Fruit fly (Drosophila melanogaster) whole organism, embryonic: ENCODE data around the gene kay.

Experiments used
- Aef1 ChIP-seq: fragments of 200-800 bp; sonication (Bioruptor generic); IDR thresholded peaks from 3 replicates; pipeline ENCODE4 v1.3.6; 2022; ENCODE audit warnings: missing biosample characterization, missing genetic modification characterization
- B-H2 ChIP-seq: fragments of 200-800 bp; sonication (Bioruptor generic); optimal IDR thresholded peaks from 2 replicates; lab custom pipeline; 2018; ENCODE audit warnings: missing biosample characterization, mild to moderate bottlenecking, missing genetic modification characterization
- CG10321 ChIP-seq: fragments of 200-800 bp; sonication (Bioruptor generic); IDR thresholded peaks from 2 replicates; pipeline ENCODE4 v1.3.6; 2022; ENCODE audit warnings: missing biosample characterization, missing genetic modification characterization
- CG10431 ChIP-seq: fragments of 200-800 bp; sonication (Bioruptor generic); optimal IDR thresholded peaks from 3 replicates; lab custom pipeline; 2018; ENCODE audit warnings: missing biosample characterization, mild to moderate bottlenecking, missing genetic modification characterization
- CG10462 ChIP-seq: fragments of 200-800 bp; sonication (Bioruptor generic); optimal IDR thresholded peaks from 2 replicates; lab custom pipeline; 2016; ENCODE audit warnings: missing biosample characterization, missing genetic modification characterization
- CG10959 ChIP-seq: fragments of 200-800 bp; sonication (Bioruptor generic); IDR thresholded peaks from 2 replicates; pipeline ENCODE4 v1.3.6; 2022; ENCODE audit warnings: missing biosample characterization, missing genetic modification characterization
- CG11247 ChIP-seq: fragments of 200-800 bp; sonication (Bioruptor generic); IDR thresholded peaks from 2 replicates; pipeline ENCODE4 v1.3.6; 2022; ENCODE audit warnings: missing biosample characterization, missing genetic modification characterization
- CG12236 ChIP-seq: fragments of 200-800 bp; sonication (Bioruptor generic); optimal IDR thresholded peaks from 2 replicates; lab custom pipeline; 2016; ENCODE audit warnings: missing biosample characterization, missing genetic modification characterization
- CG12391 ChIP-seq: fragments of 200-800 bp; sonication (Bioruptor generic); optimal IDR thresholded peaks from 3 replicates; lab custom pipeline; 2018; ENCODE audit warnings: missing biosample characterization, mild to moderate bottlenecking, missing genetic modification characterization, moderate library complexity
- CG12942 ChIP-seq: fragments of 200-800 bp; sonication (Bioruptor generic); optimal IDR thresholded peaks from 3 replicates; lab custom pipeline; 2016; ENCODE audit warnings: missing biosample characterization, missing genetic modification characterization
- CG14965 ChIP-seq: fragments of 200-800 bp; sonication (Bioruptor generic); optimal IDR thresholded peaks from 2 replicates; lab custom pipeline; 2016; ENCODE audit warnings: missing biosample characterization, missing genetic modification characterization, borderline replicate concordance
- CG17359 ChIP-seq: fragments of 200-800 bp; sonication (Bioruptor generic); optimal IDR thresholded peaks from 3 replicates; lab custom pipeline; 2018; ENCODE audit warnings: missing biosample characterization, mild to moderate bottlenecking, missing genetic modification characterization, moderate library complexity
- CG17802 ChIP-seq: fragments of 200-800 bp; sonication (Bioruptor generic); optimal IDR thresholded peaks from 2 replicates; lab custom pipeline; 2018; ENCODE audit warnings: missing biosample characterization, mild to moderate bottlenecking, missing genetic modification characterization, moderate library complexity
- CG18599 ChIP-seq: fragments of 200-800 bp; sonication (Bioruptor generic); optimal IDR thresholded peaks from 3 replicates; lab custom pipeline; 2017; ENCODE audit warnings: missing biosample characterization, missing genetic modification characterization, mild to moderate bottlenecking, moderate library complexity, missing genetic modification reagents
- CG30020 ChIP-seq: fragments of 200-800 bp; optimal IDR thresholded peaks from 2 replicates; lab custom pipeline; 2019; ENCODE audit warnings: missing biosample characterization, mild to moderate bottlenecking, missing genetic modification characterization, moderate library complexity
- CG31365 ChIP-seq: fragments of 200-800 bp; sonication (Bioruptor generic); optimal IDR thresholded peaks from 2 replicates; lab custom pipeline; 2018; ENCODE audit warnings: missing biosample characterization, mild to moderate bottlenecking, missing genetic modification characterization
- CG32532 ChIP-seq: fragments of 200-800 bp; sonication (Bioruptor generic); IDR thresholded peaks from 2 replicates; pipeline ENCODE4 v1.3.6; 2022; ENCODE audit warnings: missing biosample characterization, missing genetic modification characterization
- CG34422 ChIP-seq: fragments of 200-800 bp; sonication (Bioruptor generic); IDR thresholded peaks from 3 replicates; pipeline ENCODE4 v1.3.6; 2022; ENCODE audit warnings: missing biosample characterization, missing genetic modification characterization
- CG4820 ChIP-seq: fragments of 200-800 bp; sonication (Bioruptor generic); optimal IDR thresholded peaks from 3 replicates; lab custom pipeline; 2016; ENCODE audit warnings: missing biosample characterization, missing genetic modification characterization
- CG6654 ChIP-seq: fragments of 200-800 bp; sonication (Bioruptor generic); optimal IDR thresholded peaks from 2 replicates; lab custom pipeline; 2017; ENCODE audit warnings: missing biosample characterization, mild to moderate bottlenecking, missing genetic modification characterization
- CG6854 ChIP-seq: fragments of 200-800 bp; sonication (Bioruptor generic); optimal IDR thresholded peaks from 3 replicates; lab custom pipeline; 2017; ENCODE audit warnings: missing biosample characterization, mild to moderate bottlenecking, missing genetic modification characterization
- CG7786 ChIP-seq: fragments of 200-800 bp; sonication (Bioruptor generic); optimal IDR thresholded peaks from 2 replicates; lab custom pipeline; 2016; ENCODE audit warnings: missing biosample characterization, missing genetic modification characterization
- CG8765 ChIP-seq: fragments of 200-800 bp; sonication (Bioruptor generic); IDR thresholded peaks from 2 replicates; pipeline ENCODE4 v1.3.6; 2022; ENCODE audit warnings: missing biosample characterization, missing genetic modification characterization
- CTCF ChIP-seq: fragments of 200-800 bp; sonication (Bioruptor generic); optimal IDR thresholded peaks from 2 replicates; lab custom pipeline; 2017; ENCODE audit warnings: missing biosample characterization, mild to moderate bottlenecking, missing genetic modification characterization, moderate library complexity
- CkIIα-i1 ChIP-seq: fragments of 200-800 bp; sonication (Bioruptor generic); IDR thresholded peaks from 2 replicates; pipeline ENCODE4 v1.3.6; 2022; ENCODE audit warnings: missing biosample characterization, missing genetic modification characterization
- Dbx ChIP-seq: fragments of 200-800 bp; sonication (Bioruptor generic); IDR thresholded peaks from 3 replicates; pipeline ENCODE4 v1.3.6; 2022; ENCODE audit warnings: missing biosample characterization, missing genetic modification characterization
- Dip2 ChIP-seq: fragments of 200-800 bp; sonication (Bioruptor generic); IDR thresholded peaks from 2 replicates; pipeline ENCODE4 v1.3.6; 2022; ENCODE audit warnings: missing biosample characterization, missing genetic modification characterization
- Doc3 ChIP-seq: fragments of 200-800 bp; sonication (Bioruptor generic); IDR thresholded peaks from 3 replicates; pipeline ENCODE4 v1.3.6; 2022; ENCODE audit warnings: missing biosample characterization, missing genetic modification characterization; ENCODE audit not compliant: partially characterized antibody
- Dref ChIP-seq: fragments of 200-800 bp; sonication (Bioruptor generic); IDR thresholded peaks from 2 replicates; pipeline ENCODE4 v1.3.6; 2022; ENCODE audit warnings: missing biosample characterization, missing genetic modification characterization
- Eip74EF ChIP-seq, 2 experiments: fragments of 200-800 bp in 1 of 2; fragments of >200 bp in 1 of 2; sonication (Bioruptor generic) in 1 of 2; optimal IDR thresholded peaks; 2 replicates each; lab custom pipeline; 2017 to 2019; ENCODE audit warnings: missing biosample characterization in 2 of 2, missing genetic modification characterization in 2 of 2, mild to moderate bottlenecking in 1 of 2, moderate library complexity in 1 of 2
- Lim3 ChIP-seq: fragments of 200-800 bp; sonication (Bioruptor generic); IDR thresholded peaks from 2 replicates; pipeline ENCODE4 v1.3.6; 2022; ENCODE audit warnings: missing biosample characterization, missing genetic modification characterization
- MBD-R2 ChIP-seq: fragments of 200-800 bp; sonication (Bioruptor generic); IDR thresholded peaks from 2 replicates; pipeline ENCODE4 v1.3.6; 2022; ENCODE audit warnings: missing biosample characterization, missing genetic modification characterization
- NC2β ChIP-seq: fragments of 200-800 bp; sonication (Bioruptor generic); optimal IDR thresholded peaks from 2 replicates; lab custom pipeline; 2016; ENCODE audit warnings: missing biosample characterization, missing genetic modification characterization
- Pdp1 ChIP-seq, 2 experiments: fragments of 200-800 bp; sonication (Bioruptor generic); optimal IDR thresholded peaks; 3 replicates each; lab custom pipeline; 2016; ENCODE audit warnings: missing biosample characterization in 2 of 2, missing genetic modification characterization in 2 of 2, mild to moderate bottlenecking in 1 of 2, moderate library complexity in 1 of 2
- Vsx1 ChIP-seq: fragments of 200-800 bp; sonication (Bioruptor generic); optimal IDR thresholded peaks from 2 replicates; lab custom pipeline; 2017; ENCODE audit warnings: missing biosample characterization, mild to moderate bottlenecking, missing genetic modification characterization, missing genetic modification reagents
- abd-A ChIP-seq: fragments of 200-800 bp; sonication (Bioruptor generic); optimal IDR thresholded peaks from 3 replicates; lab custom pipeline; 2019; ENCODE audit warnings: missing biosample characterization, mild to moderate bottlenecking, missing genetic modification characterization, moderate library complexity
- bbx ChIP-seq: fragments of 200-800 bp; sonication (Bioruptor generic); IDR thresholded peaks from 2 replicates; pipeline ENCODE4 v1.3.6; 2022; ENCODE audit warnings: missing biosample characterization, missing genetic modification characterization; ENCODE audit not compliant: partially characterized antibody
- chinmo ChIP-seq: fragments of 200-800 bp; sonication (Bioruptor generic); IDR thresholded peaks from 4 replicates; pipeline ENCODE4 v1.3.6; 2022; ENCODE audit warnings: missing biosample characterization, missing genetic modification characterization; ENCODE audit not compliant: partially characterized antibody
- fd96Cb ChIP-seq: fragments of 200-800 bp; sonication (Bioruptor generic); optimal IDR thresholded peaks from 2 replicates; lab custom pipeline; 2018; ENCODE audit warnings: missing biosample characterization, mild to moderate bottlenecking, missing genetic modification characterization, moderate library complexity
- her ChIP-seq: fragments of 200-800 bp; sonication (Bioruptor generic); optimal IDR thresholded peaks from 2 replicates; lab custom pipeline; 2016; ENCODE audit warnings: missing biosample characterization, missing genetic modification characterization
- luna ChIP-seq: fragments of 200-800 bp; sonication (Bioruptor generic); optimal IDR thresholded peaks from 2 replicates; lab custom pipeline; 2016; ENCODE audit warnings: missing biosample characterization, missing genetic modification characterization
- oc ChIP-seq: fragments of 200-800 bp; sonication (Bioruptor generic); optimal IDR thresholded peaks from 2 replicates; lab custom pipeline; 2018; ENCODE audit warnings: missing biosample characterization, mild to moderate bottlenecking, missing genetic modification characterization, moderate library complexity
- p53 ChIP-seq: fragments of 200-800 bp; sonication (Bioruptor generic); optimal IDR thresholded peaks from 2 replicates; lab custom pipeline; 2016; ENCODE audit warnings: missing biosample characterization, missing genetic modification characterization
- pros ChIP-seq: fragments of 200-800 bp; sonication (Bioruptor generic); optimal IDR thresholded peaks from 3 replicates; lab custom pipeline; 2019; ENCODE audit warnings: missing biosample characterization, mild to moderate bottlenecking, missing genetic modification characterization, moderate library complexity
- rib ChIP-seq: fragments of 200-800 bp; sonication (Bioruptor generic); IDR thresholded peaks from 2 replicates; pipeline ENCODE4 v1.3.6; 2022; ENCODE audit warnings: missing biosample characterization, missing genetic modification characterization
- slbo ChIP-seq: fragments of 200-800 bp; sonication (Bioruptor generic); IDR thresholded peaks from 2 replicates; pipeline ENCODE4 v1.3.6; 2022; ENCODE audit warnings: missing biosample characterization, missing genetic modification characterization
- so ChIP-seq: fragments of 200-800 bp; sonication (Bioruptor generic); IDR thresholded peaks from 3 replicates; pipeline ENCODE4 v1.3.6; 2022; ENCODE audit warnings: missing biosample characterization, missing genetic modification characterization
- sr ChIP-seq: fragments of 200-800 bp; sonication (Bioruptor generic); IDR thresholded peaks from 3 replicates; pipeline ENCODE4 v1.3.6; 2022; ENCODE audit warnings: missing biosample characterization, missing genetic modification characterization
- unc-4 ChIP-seq: fragments of 200-800 bp; sonication (Bioruptor generic); IDR thresholded peaks from 2 replicates; pipeline ENCODE4 v1.3.6; 2022; ENCODE audit warnings: missing biosample characterization, missing genetic modification characterization; ENCODE audit not compliant: partially characterized antibody
- yki ChIP-seq: fragments of >200 bp; optimal IDR thresholded peaks from 3 replicates; lab custom pipeline; 2018

Gene kay

dm6 chr3R:29772795-29773331 is 7.1 kb downstream of the kay start (continued):
- TF ChIP-seq luna (GFP tag; lab: Kevin White, UChicago) = no peak
- peak; percentile 69 for TF ChIP-seq CG18599 (GFP tag; lab: Kevin White, UChicago)
- TF ChIP-seq CG7786 = no peak
- TF ChIP-seq yki (lab: Kevin White, UChicago) = peak; percentile 83
- peak; percentile 11 for TF ChIP-seq B-H2 (GFP tag; lab: Kevin White, UChicago)
- TF ChIP-seq CG12942 (GFP tag; lab: Kevin White, UChicago) = no peak
- TF ChIP-seq CG31365 (tag; lab: Kevin White, UChicago) = no peak
- TF ChIP-seq CG32532 (GFP tag; lab: Robert Waterston, UW) = peak; percentile 59; the same call in 1 of the 2 replicates
- peak; percentile 78 for TF ChIP-seq Aef1 (GFP tag; lab: Robert Waterston, UW)
- no peak for TF ChIP-seq NC2β
- no peak; the same call in 1 of the 2 replicates for TF ChIP-seq MBD-R2
- TF ChIP-seq sr = peak; percentile 82
- TF ChIP-seq CG12391 = no peak
- TF ChIP-seq CG12236 (GFP tag; lab: Kevin White, UChicago) = no peak
- peak; percentile 68 for TF ChIP-seq rib
- peak; percentile 94 for TF ChIP-seq abd-A (tag; lab: Kevin White, UChicago)
- TF ChIP-seq Vsx1 (GFP tag; lab: Kevin White, UChicago) = no peak
- TF ChIP-seq Eip74EF (GFP tag; optimal IDR thresholded peaks at IDR 0.05; lab: Kevin White, UChicago) = no peak
- no peak for TF ChIP-seq CG4820 (GFP tag; lab: Kevin White, UChicago)
- 0 out of 3 replicates have a peak, but pooled peaks have one; percentile 35 for TF ChIP-seq Doc3
- 0 out of 2 replicates have a peak, but pooled peaks have one; percentile 6 for TF ChIP-seq CG8765
- peak; percentile 34; the same call in 1 of the 2 replicates for TF ChIP-seq unc-4 (GFP tag; lab: Robert Waterston, UW)
- no peak for TF ChIP-seq fd96Cb (tag; lab: Kevin White, UChicago)
- TF ChIP-seq CG14965 (GFP tag; lab: Kevin White, UChicago) = no peak
- TF ChIP-seq Dref (GFP tag; lab: Robert Waterston, UW) = no peak
- TF ChIP-seq CG10462 (GFP tag; lab: Kevin White, UChicago) = no peak
- peak; percentile 60; the same call in 1 of the 2 replicates for TF ChIP-seq bbx
- peak; percentile 88 for TF ChIP-seq CG10321 (GFP tag; lab: Robert Waterston, UW)
- peak; percentile 25 for TF ChIP-seq her
- TF ChIP-seq Pdp1 (GFP tag; optimal IDR thresholded peaks at IDR 0.05; lab: Kevin White, UChicago) = no peak
- no peak for TF ChIP-seq Lim3 (GFP tag; lab: Robert Waterston, UW)
- TF ChIP-seq CkIIα-i1 = no peak
- TF ChIP-seq CG17359 (tag; lab: Kevin White, UChicago) = no peak
- no peak for TF ChIP-seq CG17802 (tag; lab: Kevin White, UChicago)
- no peak for TF ChIP-seq CTCF (GFP tag; lab: Kevin White, UChicago)
- peak; percentile 99 for TF ChIP-seq chinmo (GFP tag; lab: Robert Waterston, UW)
- TF ChIP-seq CG10959 = 0 out of 2 replicates have a peak, but pooled peaks have one; percentile 16
- no peak for TF ChIP-seq CG6854 (GFP tag; lab: Kevin White, UChicago)
- TF ChIP-seq so (GFP tag; lab: Robert Waterston, UW) = peak; percentile 65; the same call in 2 of the 3 replicates
- TF ChIP-seq CG30020 (tag; lab: Kevin White, UChicago) = no peak
- TF ChIP-seq CG34422 (GFP tag; lab: Robert Waterston, UW) = peak; percentile 83
- no peak for TF ChIP-seq p53
- TF ChIP-seq slbo (GFP tag; lab: Robert Waterston, UW) = no peak; the same call in 1 of the 2 replicates
- TF ChIP-seq CG11247 = 0 out of 2 replicates have a peak, but pooled peaks have one; percentile 11
- TF ChIP-seq CG6654 (GFP tag; lab: Kevin White, UChicago) = no peak
- peak; percentile 69 for TF ChIP-seq pros (GFP tag; lab: Kevin White, UChicago)
- peak; percentile 61 for TF ChIP-seq oc (tag; lab: Kevin White, UChicago)
- TF ChIP-seq Dbx (GFP tag; lab: Robert Waterston, UW) = peak; percentile 55; the same call in 1 of the 3 replicates
- peak; percentile 24 for TF ChIP-seq CG10431 (GFP tag; lab: Kevin White, UChicago)
- TF ChIP-seq Dip2 (GFP tag; lab: Robert Waterston, UW) = no peak
